Fruit fly (Drosophila melanogaster) whole organism, embryonic: ENCODE results near the gene Cyp4ac2.

Source experiments
- Atf3 ChIP-seq: fragments of 200-800 bp; sonication (Bioruptor generic); optimal IDR thresholded peaks from 3 replicates; lab custom pipeline; 2016; ENCODE audit warnings: missing biosample characterization, missing genetic modification characterization
- Bdp1 ChIP-seq: fragments of 200-800 bp; sonication (Bioruptor generic); optimal IDR thresholded peaks from 3 replicates; lab custom pipeline; 2016; ENCODE audit warnings: missing biosample characterization, missing genetic modification characterization
- Bgb ChIP-seq: fragments of 200-800 bp; sonication (Bioruptor generic); IDR thresholded peaks from 2 replicates; pipeline ENCODE4 v1.3.6; 2022; ENCODE audit warnings: missing biosample characterization, missing genetic modification characterization; ENCODE audit not compliant: partially characterized antibody
- CG10565 ChIP-seq: fragments of 200-800 bp; sonication (Bioruptor generic); optimal IDR thresholded peaks from 3 replicates; lab custom pipeline; 2016; ENCODE audit warnings: missing biosample characterization, mild to moderate bottlenecking, missing genetic modification characterization
- CG11504 ChIP-seq: fragments of 200-800 bp; sonication (Bioruptor generic); optimal IDR thresholded peaks from 3 replicates; lab custom pipeline; 2019; ENCODE audit warnings: missing biosample characterization, mild to moderate bottlenecking, missing genetic modification characterization, moderate library complexity
- CG12219 ChIP-seq: fragments of 200-800 bp; sonication (Bioruptor generic); optimal IDR thresholded peaks from 3 replicates; lab custom pipeline; 2018; ENCODE audit warnings: missing biosample characterization, mild to moderate bottlenecking, missing genetic modification characterization
- CG13287 ChIP-seq: fragments of 200-800 bp; sonication (Bioruptor generic); IDR thresholded peaks from 2 replicates; pipeline ENCODE4 v1.3.6; 2022; ENCODE audit warnings: missing biosample characterization, missing genetic modification characterization; ENCODE audit not compliant: partially characterized antibody
- CG13624 ChIP-seq: fragments of 200-800 bp; sonication (Bioruptor generic); optimal IDR thresholded peaks from 2 replicates; lab custom pipeline; 2016; ENCODE audit warnings: missing biosample characterization, missing genetic modification characterization
- CG16779 ChIP-seq: fragments of 200-800 bp; sonication (Bioruptor generic); IDR thresholded peaks from 2 replicates; pipeline ENCODE4 v1.3.6; 2022; ENCODE audit warnings: missing biosample characterization, missing genetic modification characterization
- CG16815 ChIP-seq: fragments of 200-800 bp; sonication (Bioruptor generic); optimal IDR thresholded peaks from 3 replicates; lab custom pipeline; 2017; ENCODE audit warnings: missing biosample characterization, mild to moderate bottlenecking, missing genetic modification characterization
- CG18476 ChIP-seq: fragments of 200-800 bp; sonication (Bioruptor generic); optimal IDR thresholded peaks from 2 replicates; lab custom pipeline; 2016; ENCODE audit warnings: missing biosample characterization, mild to moderate bottlenecking, missing genetic modification characterization
- CG18764 ChIP-seq: fragments of 200-800 bp; sonication (Bioruptor generic); optimal IDR thresholded peaks from 3 replicates; lab custom pipeline; 2016; ENCODE audit warnings: missing biosample characterization, missing genetic modification characterization
- CG2712 ChIP-seq: fragments of 200-800 bp; optimal IDR thresholded peaks from 3 replicates; lab custom pipeline; 2019; ENCODE audit warnings: missing biosample characterization, mild to moderate bottlenecking, missing genetic modification characterization, moderate library complexity
- CG30403 ChIP-seq: fragments of 200-800 bp; sonication (Bioruptor generic); optimal IDR thresholded peaks from 3 replicates; lab custom pipeline; 2016; ENCODE audit warnings: missing biosample characterization, missing genetic modification characterization
- CG31365 ChIP-seq: fragments of 200-800 bp; sonication (Bioruptor generic); optimal IDR thresholded peaks from 2 replicates; lab custom pipeline; 2018; ENCODE audit warnings: missing biosample characterization, mild to moderate bottlenecking, missing genetic modification characterization
- CG3281 ChIP-seq: fragments of 200-800 bp; sonication (Bioruptor generic); optimal IDR thresholded peaks from 3 replicates; lab custom pipeline; 2017; ENCODE audit warnings: missing biosample characterization, mild to moderate bottlenecking, missing genetic modification characterization
- CG6854 ChIP-seq: fragments of 200-800 bp; sonication (Bioruptor generic); optimal IDR thresholded peaks from 3 replicates; lab custom pipeline; 2017; ENCODE audit warnings: missing biosample characterization, mild to moderate bottlenecking, missing genetic modification characterization
- CG7372 ChIP-seq: fragments of 200-800 bp; sonication (Bioruptor generic); IDR thresholded peaks from 2 replicates; pipeline ENCODE4 v1.3.6; 2022; ENCODE audit warnings: missing biosample characterization, missing genetic modification characterization
- CG8290 ChIP-seq, 3 experiments: fragments of 200-800 bp; sonication (Bioruptor generic); optimal IDR thresholded peaks; 2 replicates each; lab custom pipeline; 2016 to 2019; ENCODE audit warnings: missing biosample characterization in 3 of 3, missing genetic modification characterization in 3 of 3, mild to moderate bottlenecking in 2 of 3, moderate library complexity in 1 of 3
- CG8944 ChIP-seq: fragments of 200-800 bp; sonication (Bioruptor generic); optimal IDR thresholded peaks from 3 replicates; lab custom pipeline; 2016; ENCODE audit warnings: missing biosample characterization, missing genetic modification characterization
- CG9437 ChIP-seq: fragments of 200-800 bp; sonication (Bioruptor generic); optimal IDR thresholded peaks from 2 replicates; lab custom pipeline; 2018; ENCODE audit warnings: missing biosample characterization, mild to moderate bottlenecking, missing genetic modification characterization
- Fer3 ChIP-seq: fragments of 200-800 bp; sonication (Bioruptor generic); optimal IDR thresholded peaks from 2 replicates; lab custom pipeline; 2018; ENCODE audit warnings: missing biosample characterization, mild to moderate bottlenecking, missing genetic modification characterization, moderate library complexity
- Gug ChIP-seq: fragments of 200-800 bp; sonication (Bioruptor generic); IDR thresholded peaks from 4 replicates; pipeline ENCODE4 v1.3.6; 2022; ENCODE audit warnings: missing biosample characterization, missing genetic modification characterization
- H2.0 ChIP-seq: fragments of 200-800 bp; sonication (Bioruptor generic); IDR thresholded peaks from 2 replicates; pipeline ENCODE4 v1.3.6; 2022; ENCODE audit warnings: missing biosample characterization, missing genetic modification characterization
- HLH3B ChIP-seq: fragments of 200-800 bp; sonication (Bioruptor generic); IDR thresholded peaks from 2 replicates; pipeline ENCODE4 v1.3.6; 2022; ENCODE audit warnings: missing biosample characterization, missing genetic modification characterization
- Mes4 ChIP-seq: fragments of 200-800 bp; sonication (Bioruptor generic); optimal IDR thresholded peaks from 2 replicates; lab custom pipeline; 2016; ENCODE audit warnings: missing biosample characterization, missing genetic modification characterization
- Neu2 ChIP-seq: fragments of 200-800 bp; sonication (Bioruptor generic); optimal IDR thresholded peaks from 3 replicates; lab custom pipeline; 2016; ENCODE audit warnings: missing biosample characterization, missing genetic modification characterization, borderline replicate concordance
- Rfx ChIP-seq: fragments of 200-800 bp; sonication (Bioruptor generic); IDR thresholded peaks from 2 replicates; pipeline ENCODE4 v1.3.6; 2022; ENCODE audit warnings: missing biosample characterization, missing genetic modification characterization
- Ssrp ChIP-seq: fragments of 200-800 bp; sonication (Bioruptor generic); optimal IDR thresholded peaks from 2 replicates; lab custom pipeline; 2018; ENCODE audit warnings: missing biosample characterization, mild to moderate bottlenecking, missing genetic modification characterization, moderate library complexity
- Vsx1 ChIP-seq: fragments of 200-800 bp; sonication (Bioruptor generic); optimal IDR thresholded peaks from 2 replicates; lab custom pipeline; 2017; ENCODE audit warnings: missing biosample characterization, mild to moderate bottlenecking, missing genetic modification characterization, missing genetic modification reagents
- amos ChIP-seq: fragments of 200-800 bp; sonication (Bioruptor generic); IDR thresholded peaks from 2 replicates; pipeline ENCODE4 v1.3.6; 2022; ENCODE audit warnings: missing biosample characterization, missing genetic modification characterization; ENCODE audit not compliant: partially characterized antibody
- ara ChIP-seq: fragments of 200-800 bp; sonication (Bioruptor generic); IDR thresholded peaks from 2 replicates; pipeline ENCODE4 v1.3.6; 2022; ENCODE audit warnings: missing biosample characterization, missing genetic modification characterization
- ato ChIP-seq: fragments of 200-800 bp; sonication (Bioruptor generic); IDR thresholded peaks from 2 replicates; pipeline ENCODE4 v1.3.6; 2022; ENCODE audit warnings: missing biosample characterization, missing genetic modification characterization; ENCODE audit not compliant: partially characterized antibody
- bbx ChIP-seq: fragments of 200-800 bp; sonication (Bioruptor generic); IDR thresholded peaks from 2 replicates; pipeline ENCODE4 v1.3.6; 2022; ENCODE audit warnings: missing biosample characterization, missing genetic modification characterization; ENCODE audit not compliant: partially characterized antibody
- ci ChIP-seq: fragments of 200-800 bp; sonication (Bioruptor generic); IDR thresholded peaks from 3 replicates; pipeline ENCODE4 v1.3.6; 2022; ENCODE audit warnings: missing biosample characterization, missing genetic modification characterization
- ems ChIP-seq: fragments of 200-800 bp; sonication (Bioruptor generic); optimal IDR thresholded peaks from 3 replicates; lab custom pipeline; 2016; ENCODE audit warnings: missing biosample characterization, missing genetic modification characterization
- exex ChIP-seq: fragments of 200-800 bp; sonication (Bioruptor generic); optimal IDR thresholded peaks from 4 replicates; lab custom pipeline; 2018; ENCODE audit warnings: missing biosample characterization, mild to moderate bottlenecking, missing genetic modification characterization, moderate library complexity
- gce ChIP-seq: fragments of 200-800 bp; sonication (Bioruptor generic); IDR thresholded peaks from 3 replicates; pipeline ENCODE4 v1.3.6; 2022; ENCODE audit warnings: missing biosample characterization, missing genetic modification characterization
- gem ChIP-seq: fragments of 200-800 bp; sonication (Bioruptor generic); optimal IDR thresholded peaks from 2 replicates; lab custom pipeline; 2019; ENCODE audit warnings: missing biosample characterization, mild to moderate bottlenecking, missing genetic modification characterization, moderate library complexity
- h ChIP-seq: fragments of >200 bp; optimal IDR thresholded peaks from 2 replicates; lab custom pipeline; 2017
- knrl ChIP-seq: fragments of 200-800 bp; sonication (Bioruptor generic); IDR thresholded peaks from 3 replicates; pipeline ENCODE4 v1.3.6; 2022; ENCODE audit warnings: missing biosample characterization, missing genetic modification characterization; ENCODE audit not compliant: partially characterized antibody
- lov ChIP-seq, 2 experiments: fragments of 200-800 bp in 1 of 2; fragments of >200 bp in 1 of 2; sonication (Bioruptor generic) in 1 of 2; IDR thresholded peaks in 1 of 2; optimal IDR thresholded peaks in 1 of 2; 2 replicates in 1 of 2; 3 replicates in 1 of 2; pipeline versions ENCODE4 v1.3.6 to Lab custom; 2017 to 2022; ENCODE audit warnings: missing biosample characterization in 1 of 2, missing genetic modification characterization in 1 of 2
- nau ChIP-seq: fragments of 200-800 bp; sonication (Bioruptor generic); optimal IDR thresholded peaks from 3 replicates; lab custom pipeline; 2017; ENCODE audit warnings: missing biosample characterization, mild to moderate bottlenecking, missing genetic modification characterization, missing genetic modification reagents
- otp ChIP-seq: fragments of 200-800 bp; sonication (Bioruptor generic); IDR thresholded peaks from 3 replicates; pipeline ENCODE4, ENCODE4 v1.3.6; 2022; ENCODE audit warnings: missing biosample characterization, missing genetic modification characterization
- pros ChIP-seq: fragments of 200-800 bp; sonication (Bioruptor generic); optimal IDR thresholded peaks from 3 replicates; lab custom pipeline; 2019; ENCODE audit warnings: missing biosample characterization, mild to moderate bottlenecking, missing genetic modification characterization, moderate library complexity
- sc ChIP-seq, 3 experiments: fragments of >200 bp in 2 of 3; fragments of 200-800 bp in 1 of 3; sonication (Bioruptor generic) in 1 of 3; optimal IDR thresholded peaks; 2 replicates in 2 of 3; 3 replicates in 1 of 3; lab custom pipeline; 2017; ENCODE audit warnings: mild to moderate bottlenecking in 1 of 3, missing biosample characterization in 1 of 3, missing genetic modification characterization in 1 of 3, missing genetic modification reagents in 1 of 3
- sens ChIP-seq: fragments of 200-800 bp; sonication (Bioruptor generic); peaks from one replicate; lab custom pipeline; 2016; ENCODE audit warnings: missing biosample characterization, missing genetic modification characterization
- tap ChIP-seq: fragments of 200-800 bp; optimal IDR thresholded peaks from 3 replicates; lab custom pipeline; 2019; ENCODE audit warnings: missing biosample characterization, mild to moderate bottlenecking, missing genetic modification characterization, moderate library complexity
- unc-4 ChIP-seq: fragments of 200-800 bp; sonication (Bioruptor generic); IDR thresholded peaks from 2 replicates; pipeline ENCODE4 v1.3.6; 2022; ENCODE audit warnings: missing biosample characterization, missing genetic modification characterization; ENCODE audit not compliant: partially characterized antibody

Gene Cyp4ac2

DNA sequence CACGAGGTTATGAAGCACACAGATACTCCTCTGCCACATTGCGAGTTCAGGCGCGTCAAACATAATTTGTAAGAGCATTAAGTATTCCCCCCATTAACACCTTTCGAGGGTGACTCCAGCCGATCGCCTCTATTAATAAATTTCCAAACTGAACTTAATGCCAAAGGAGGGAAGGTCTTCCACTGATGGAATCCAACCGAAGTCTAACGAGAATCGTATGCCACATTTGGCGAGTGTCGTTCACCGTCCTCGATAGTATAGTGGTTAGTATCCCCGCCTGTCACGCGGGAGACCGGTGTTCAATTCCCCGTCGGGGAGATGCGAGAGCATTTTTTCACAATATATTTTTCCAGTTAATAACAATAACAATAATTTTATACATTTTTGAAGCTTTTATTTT lies 25.7 kb upstream of the Cyp4ac2 start (continued):
- no peak for TF ChIP-seq CG9437 (GFP tag; lab: Kevin White, UChicago)
- no peak for TF ChIP-seq gem (tag; lab: Kevin White, UChicago)
- TF ChIP-seq CG31365 (tag; lab: Kevin White, UChicago), result no peak
- peak; percentile 90 for TF ChIP-seq bbx (GFP tag; lab: Robert Waterston, UW)
- TF ChIP-seq ems (GFP tag; lab: Kevin White, UChicago), result no peak
- no peak for TF ChIP-seq CG16779 (GFP tag; lab: Robert Waterston, UW)
- peak; percentile 45 for TF ChIP-seq tap (tag; lab: Kevin White, UChicago)
- no peak; the same call in 2 of the 3 replicates for TF ChIP-seq gce
- TF ChIP-seq Bgb, result peak; percentile 87
- no peak for TF ChIP-seq ara (GFP tag; lab: Robert Waterston, UW)
- TF ChIP-seq H2.0 (GFP tag; lab: Robert Waterston, UW), result no peak
- peak; percentile 82 for TF ChIP-seq amos (GFP tag; lab: Robert Waterston, UW)
- TF ChIP-seq Atf3, result no peak
- no peak for TF ChIP-seq nau (GFP tag; lab: Kevin White, UChicago)
- TF ChIP-seq lov (optimal IDR thresholded peaks at IDR 0.05; lab: Kevin White, UChicago), result peak; percentile 69
- TF ChIP-seq lov (GFP tag; IDR thresholded peaks at IDR 0.05; lab: Robert Waterston, UW), result no peak
- TF ChIP-seq CG18476 (GFP tag; lab: Kevin White, UChicago), result no peak
- TF ChIP-seq CG18764, result no peak
- TF ChIP-seq Gug, result no peak
- no peak for TF ChIP-seq HLH3B
- no peak for TF ChIP-seq CG30403
- TF ChIP-seq sens (GFP tag; lab: Kevin White, UChicago), result peak; percentile 32
- TF ChIP-seq Mes4 (GFP tag; lab: Kevin White, UChicago), result no peak
- TF ChIP-seq CG3281 (GFP tag; lab: Kevin White, UChicago), result peak; percentile 10
- peak; percentile 99 for TF ChIP-seq Bdp1 (GFP tag; lab: Kevin White, UChicago)
- TF ChIP-seq ato, result peak; percentile 78
- TF ChIP-seq CG16815 (GFP tag; lab: Kevin White, UChicago), result no peak
- TF ChIP-seq CG13624, result no peak
- peak; percentile 42 for TF ChIP-seq pros (GFP tag; lab: Kevin White, UChicago)
- TF ChIP-seq CG10565 (GFP tag; lab: Kevin White, UChicago), result no peak
- TF ChIP-seq CG11504 (tag; lab: Kevin White, UChicago), result no peak
- no peak for TF ChIP-seq CG8290 (GFP tag; optimal IDR thresholded peaks at IDR 0.05; lab: Kevin White, UChicago)
- TF ChIP-seq CG8290 (tag; optimal IDR thresholded peaks at IDR 0.05; lab: Kevin White, UChicago), result peak in 1 of 2 experiments; percentile 26
- no peak; the same call in 2 of the 3 replicates for TF ChIP-seq otp (GFP tag; lab: Robert Waterston, UW)
- TF ChIP-seq Rfx, result no peak
- no peak for TF ChIP-seq exex (tag; lab: Kevin White, UChicago)
- TF ChIP-seq Fer3 (tag; lab: Kevin White, UChicago), result no peak
- peak; percentile 29; the same call in 1 of the 2 replicates for TF ChIP-seq unc-4 (GFP tag; lab: Robert Waterston, UW)
- peak; percentile 70 for TF ChIP-seq knrl (GFP tag; lab: Robert Waterston, UW)
- TF ChIP-seq CG6854, result peak; percentile 5
- TF ChIP-seq ci (GFP tag; lab: Robert Waterston, UW), result peak; percentile 36; the same call in 1 of the 3 replicates
- no peak for TF ChIP-seq CG8944 (GFP tag; lab: Kevin White, UChicago)
- no peak for TF ChIP-seq Ssrp
- no peak for TF ChIP-seq sc (optimal IDR thresholded peaks at IDR 0.05; lab: Kevin White, UChicago)
- TF ChIP-seq sc (GFP tag; optimal IDR thresholded peaks at IDR 0.05; lab: Kevin White, UChicago), result no peak
- TF ChIP-seq h (lab: Kevin White, UChicago), result no peak
- no peak for TF ChIP-seq Vsx1 (GFP tag; lab: Kevin White, UChicago)
- peak; percentile 43; the same call in 1 of the 2 replicates for TF ChIP-seq CG13287 (GFP tag; lab: Robert Waterston, UW)
- peak; percentile 12 for TF ChIP-seq CG2712 (tag; lab: Kevin White, UChicago)
- TF ChIP-seq Neu2 (GFP tag; lab: Kevin White, UChicago), result no peak
- TF ChIP-seq CG12219 (GFP tag; lab: Kevin White, UChicago), result no peak
- no peak for TF ChIP-seq CG7372
